Worm (Caenorhabditis elegans) whole organism, L1 larva: ENCODE data around the gene dmd-7.

Experiments used
- alr-1 ChIP-seq: fragments of 200-800 bp; sonication (Bioruptor generic); optimal IDR thresholded peaks from 2 replicates; lab custom pipeline; 2018; ENCODE audit warnings: borderline replicate concordance, mild to moderate bottlenecking, missing genetic modification characterization, missing compliant biosample characterization
- efl-1 ChIP-seq, 4 experiments: fragments of 150-350 bp; optimal IDR thresholded peaks in 3 of 4; peaks in 1 of 4; 1 replicate in 1 of 4; 2 replicates in 3 of 4; lab custom pipeline; 2014; ENCODE audit warnings: missing biosample characterization in 2 of 4, missing genetic modification characterization in 2 of 4, missing genetic modification reagents in 2 of 4
- elt-2 ChIP-seq: sonication (generic microtip); optimal IDR thresholded peaks from 2 replicates; lab custom pipeline; 2016; ENCODE audit warnings: missing genetic modification characterization, mild to moderate bottlenecking, inconsistent platforms, missing compliant biosample characterization, missing genetic modification reagents
- elt-3 ChIP-seq, 6 experiments: fragments of 150-350 bp in 1 of 6; sonication (generic microtip); optimal IDR thresholded peaks; 2 replicates each; lab custom pipeline; 2017 to 2018; ENCODE audit warnings: missing biosample characterization in 6 of 6, missing genetic modification characterization in 6 of 6, inconsistent platforms in 1 of 6
- isw-1 ChIP-seq: fragments of 200-800 bp; sonication (Bioruptor generic); IDR thresholded peaks from 2 replicates; pipeline ENCODE4 v1.3.6; 2022; ENCODE audit warnings: missing genetic modification characterization, missing compliant biosample characterization
- lin-13 ChIP-seq: fragments of 150-350 bp; optimal IDR thresholded peaks from 2 replicates; lab custom pipeline; 2014; ENCODE audit warnings: missing biosample characterization, missing genetic modification reagents, missing genetic modification characterization
- lin-39 ChIP-seq: fragments of 150-350 bp; optimal IDR thresholded peaks from 2 replicates; lab custom pipeline; 2014; ENCODE audit warnings: missing biosample characterization, missing genetic modification reagents, missing genetic modification characterization
- lsy-2 ChIP-seq, 2 experiments: fragments of 150-350 bp; optimal IDR thresholded peaks; 2 replicates each; lab custom pipeline; 2014; ENCODE audit warnings: missing biosample characterization in 2 of 2, missing genetic modification characterization in 2 of 2
- pqm-1 ChIP-seq: sonication (generic microtip); optimal IDR thresholded peaks from 3 replicates; lab custom pipeline; 2017; ENCODE audit warnings: missing biosample characterization, missing genetic modification characterization
- snpc-4 ChIP-seq: fragments of 150-350 bp; optimal IDR thresholded peaks from 2 replicates; lab custom pipeline; 2014; ENCODE audit warnings: missing biosample characterization, missing genetic modification characterization
- sox-4 ChIP-seq: sonication (generic microtip); optimal IDR thresholded peaks from 2 replicates; lab custom pipeline; 2016; ENCODE audit warnings: missing genetic modification characterization, missing compliant biosample characterization
- swsn-7 ChIP-seq: sonication (generic microtip); optimal IDR thresholded peaks from 2 replicates; lab custom pipeline; 2016; ENCODE audit warnings: missing genetic modification characterization, missing compliant biosample characterization

DNA sequence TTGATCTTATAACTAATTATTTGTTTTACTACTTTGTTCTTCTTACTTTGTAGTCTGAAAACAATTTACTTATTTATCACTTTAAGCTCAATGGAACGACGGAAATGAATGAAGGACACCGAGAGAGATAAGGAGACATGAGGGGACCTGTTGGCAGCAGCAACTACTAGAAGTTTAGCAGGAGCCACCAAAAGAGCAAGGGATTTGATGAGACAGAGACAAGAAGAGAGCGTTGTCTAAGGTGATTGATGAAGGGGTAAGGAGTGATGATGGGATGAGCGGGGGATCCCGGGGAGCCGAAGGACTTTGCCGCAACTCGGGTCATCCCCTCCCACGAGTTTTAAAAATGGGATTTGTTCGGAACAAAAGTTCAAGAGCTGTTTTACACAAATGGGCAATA, 44.2 kb upstream of the dmd-7 start, which contains the start of gene ttn-1:
- no peak for TF ChIP-seq pqm-1 (tag; lab: Kevin White, UChicago)
- TF ChIP-seq lin-13 (GFP tag; lab: Kevin White, UChicago), result no peak
- TF ChIP-seq lsy-2 (tag; optimal IDR thresholded peaks at IDR 0.05; lab: Kevin White, UChicago), result no peak
- TF ChIP-seq elt-2 (tag; lab: Kevin White, UChicago), result no peak
- no peak for TF ChIP-seq isw-1 (GFP tag; lab: Robert Waterston, UW)
- no peak for TF ChIP-seq lin-39
- no peak for TF ChIP-seq alr-1 (tag; lab: Kevin White, UChicago)
- TF ChIP-seq efl-1 (optimal IDR thresholded peaks at IDR 0.05; lab: Kevin White, UChicago), result no peak
- TF ChIP-seq efl-1 (GFP tag; optimal IDR thresholded peaks at IDR 0.05 in 1 of 2; lab: Kevin White, UChicago), result no peak
- no peak for TF ChIP-seq elt-3 (tag; optimal IDR thresholded peaks at IDR 0.05; lab: Kevin White, UChicago)
- no peak for TF ChIP-seq sox-4 (tag; lab: Kevin White, UChicago)
- TF ChIP-seq snpc-4 (tag; lab: Kevin White, UChicago), result no peak
- TF ChIP-seq swsn-7 (tag; lab: Kevin White, UChicago), result no peak
